Worm (Caenorhabditis elegans) whole organism, midembryonic: ENCODE measurements around the gene clc-28.

Experiments used
- cog-1 ChIP-seq: sonication (generic microtip); optimal IDR thresholded peaks from 2 replicates; lab custom pipeline; 2016; ENCODE audit warnings: missing genetic modification characterization, missing compliant biosample characterization
- med-1 ChIP-seq: sonication (generic microtip); optimal IDR thresholded peaks from 2 replicates; lab custom pipeline; 2017; ENCODE audit warnings: missing genetic modification characterization, mild to moderate bottlenecking, missing compliant biosample characterization, antibody characterized with exemption, missing genetic modification reagents; ENCODE audit not compliant: insufficient read depth
- ref-1 ChIP-seq: fragments of 200-800 bp; sonication (Bioruptor generic); conservative IDR thresholded peaks from 2 replicates; pipeline ENCODE4 v1.3.6; 2022; ENCODE audit warnings: missing genetic modification reagents, missing genetic modification characterization, missing compliant biosample characterization

ce11 chrIII:8303440-8303839 is 35.8 kb downstream of the clc-28 start:
- TF ChIP-seq cog-1 (tag; lab: Kevin White, UChicago) (no peak), ref-1 (GFP tag; lab: Robert Waterston, UW) (no peak), med-1 (GFP tag; lab: Kevin White, UChicago) (no peak)
